Worm (Caenorhabditis elegans) whole organism, L4/young adult: ENCODE data around the gene pcyt-2.2.

Experiments
- dao-5 ChIP-seq: sonication (generic microtip); optimal IDR thresholded peaks from 2 replicates; lab custom pipeline; 2016; ENCODE audit warnings: missing genotype, missing genetic modification characterization, moderate library complexity, missing compliant biosample characterization
- him-1 ChIP-seq: sonication (generic microtip); optimal IDR thresholded peaks from 2 replicates; lab custom pipeline; 2016; ENCODE audit warnings: missing genotype, missing genetic modification reagents, missing genetic modification characterization, missing compliant biosample characterization

- TF ChIP-seq him-1 (tag; lab: Kevin White, UChicago) (no peak), dao-5 (tag; lab: Kevin White, UChicago) (no peak)
These were observed 32.0 kb downstream of the pcyt-2.2 start for ce11 chrX:7916076-7916475.
